Worm (Caenorhabditis elegans) whole organism, L4 larva: ENCODE measurements around the gene Y57A10A.27.

Source experiments
- hlh-30 ChIP-seq: sonication (generic microtip); optimal IDR thresholded peaks from 2 replicates; lab custom pipeline; 2017; ENCODE audit warnings: antibody characterized with exemption, mild to moderate bottlenecking, missing genetic modification characterization, missing compliant biosample characterization; ENCODE audit not compliant: insufficient read depth
- nhr-28 ChIP-seq: fragments of 150-350 bp; optimal IDR thresholded peaks from 2 replicates; lab custom pipeline; 2014; ENCODE audit warnings: missing biosample characterization, missing genetic modification characterization
- unc-130 ChIP-seq: sonication (generic microtip); optimal IDR thresholded peaks from 2 replicates; lab custom pipeline; 2016; ENCODE audit warnings: missing genetic modification reagents, missing genetic modification characterization, missing compliant biosample characterization

ce11 chrII:12278602-12279001, 3.8 kb upstream of the Y57A10A.27 start:
- TF ChIP-seq nhr-28 (tag; lab: Kevin White, UChicago) (no peak), hlh-30 (tag; lab: Kevin White, UChicago) (no peak), unc-130 (GFP tag; lab: Kevin White, UChicago) (no peak)
